Fruit fly (Drosophila melanogaster): Measurements from ENCODE around the gene Dhrs4.

Dhrs4 gene

DNA sequence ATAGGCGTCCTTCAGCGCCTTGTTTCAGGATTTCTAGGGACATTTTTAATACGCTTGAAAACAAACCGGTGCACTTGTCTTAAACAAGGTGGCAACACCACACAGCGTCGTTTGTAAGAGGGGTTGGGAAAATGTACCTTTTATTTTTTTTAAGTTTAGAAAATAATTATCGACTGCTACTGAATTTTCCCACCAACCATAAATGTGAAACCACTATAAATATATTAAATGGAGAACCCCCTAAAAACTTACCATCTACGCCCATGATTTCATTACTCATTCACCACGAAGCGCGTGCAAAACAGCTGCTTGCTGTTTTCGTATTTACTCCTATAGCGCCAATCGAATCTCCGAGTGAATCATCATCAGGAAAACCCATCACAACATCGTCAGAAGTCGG, 2.1 kb downstream of the Dhrs4 start, which contains the start of the genes Tcs5 and CHMP2B (continued):
- peak; percentile 99 for TF ChIP-seq CG15336 (GFP tag; IDR thresholded peaks at IDR 0.05)
- peak; percentile 98 for TF ChIP-seq Eip78C (GFP tag)
- TF ChIP-seq CG11762 (GFP tag; optimal IDR thresholded peaks at IDR 0.05; ENCODE audit: insufficient read depth) = peak; percentile 100
- peak; percentile 98 for TF ChIP-seq fd85E (GFP tag; optimal IDR thresholded peaks at IDR 0.05)
- peak; percentile 98 for TF ChIP-seq Blimp-1 (GFP tag; optimal IDR thresholded peaks at IDR 0.05)
- TF ChIP-seq salr (GFP tag; optimal IDR thresholded peaks at IDR 0.05) = peak; percentile 100
- peak; percentile 100 for TF ChIP-seq cyc (GFP tag; optimal IDR thresholded peaks at IDR 0.05)
- peak; percentile 100 for TF ChIP-seq Sox15 (GFP tag; optimal IDR thresholded peaks at IDR 0.05)

DNA sequence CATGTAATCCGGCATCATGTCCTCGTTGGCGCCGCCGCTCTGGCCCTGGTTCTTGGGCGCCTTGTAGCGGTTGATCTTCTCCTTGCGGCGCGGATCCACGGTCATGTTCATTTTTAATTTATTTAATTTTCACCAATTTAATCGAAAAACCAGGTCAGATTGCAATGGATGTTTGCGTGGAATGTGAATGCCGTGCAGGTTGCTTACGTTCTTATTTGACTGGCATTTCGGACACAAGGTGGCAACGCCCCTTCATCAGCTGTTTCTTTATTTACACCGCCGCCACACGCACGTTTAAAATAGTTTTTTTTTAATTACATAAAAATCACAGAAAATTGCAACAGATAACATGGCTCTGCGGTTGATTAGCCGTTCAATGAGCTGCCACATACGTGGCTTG, 5.3 kb downstream of the Dhrs4 start, which contains the start of the genes CG10674 and CG4611:
Gene CG10674, minus strand, starts transcription at position 170 of the 400 bp plus-strand sequence.
Gene CG4611, plus strand, starts transcription at position 254 of the 400 bp plus-strand sequence.
- TF ChIP-seq CG6276 (GFP tag; optimal IDR thresholded peaks at IDR 0.05) (no peak), fkh (GFP tag; optimal IDR thresholded peaks at IDR 0.05) (peak; percentile 81), Sox14 (GFP tag; optimal IDR thresholded peaks at IDR 0.05) (peak; percentile 34), svp (GFP tag) (peak; percentile 56), Eip78C (GFP tag) (peak; percentile 64)

DNA sequence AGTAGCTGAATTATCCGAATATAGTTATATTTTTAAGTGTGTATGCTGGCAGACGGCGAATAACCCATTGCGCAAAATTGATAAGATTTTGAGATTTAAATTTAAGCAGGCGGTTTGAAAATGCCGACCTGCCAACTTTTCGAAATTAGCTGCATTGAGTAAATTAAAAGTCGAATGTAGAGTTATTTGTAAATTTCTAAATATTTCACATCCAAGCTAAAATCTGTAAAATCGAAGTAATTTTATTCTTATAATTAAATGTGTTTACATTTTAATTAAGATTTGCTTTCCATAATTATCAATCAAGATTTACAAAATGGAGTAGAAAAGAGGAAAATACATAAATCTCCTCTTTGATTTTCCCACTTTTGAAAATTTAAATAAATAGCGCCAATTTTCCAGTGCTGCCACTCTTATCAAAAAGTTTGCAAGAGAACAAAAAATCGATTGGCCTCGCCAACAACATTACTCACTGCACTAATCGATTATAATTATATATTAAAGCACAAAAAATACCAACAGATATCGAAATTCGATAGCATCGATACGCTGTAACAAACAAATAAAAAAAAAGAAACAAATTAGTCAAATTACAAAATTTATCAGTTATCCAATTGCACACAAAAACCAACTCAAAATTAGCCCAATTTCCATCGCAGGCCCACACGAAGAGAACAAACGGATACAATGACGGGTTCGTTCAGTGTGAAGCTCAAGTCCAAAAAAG, 7.6 kb downstream of the Dhrs4 start, which contains the start of gene Yod1:
Gene Yod1, plus strand, starts transcription at position 168 of the 727 bp plus-strand sequence.
- TF ChIP-seq CG1621 (tag; optimal IDR thresholded peaks at IDR 0.05) (no peak), fd85E (GFP tag; optimal IDR thresholded peaks at IDR 0.05) (no peak), vri (GFP tag; optimal IDR thresholded peaks at IDR 0.05) (no peak), CG6808 (GFP tag; optimal IDR thresholded peaks at IDR 0.05) (no peak), ss (GFP tag; optimal IDR thresholded peaks at IDR 0.05) (no peak), svp (GFP tag) (peak; percentile 94), CG11762 (GFP tag; optimal IDR thresholded peaks at IDR 0.05; ENCODE audit: insufficient read depth) (no peak), Ets96B (tag; optimal IDR thresholded peaks at IDR 0.05) (no peak), Sox14 (GFP tag; optimal IDR thresholded peaks at IDR 0.05) (peak; percentile 10), CG16779 (tag; optimal IDR thresholded peaks at IDR 0.05) (no peak), CG3919 (GFP tag; optimal IDR thresholded peaks at IDR 0.05) (no peak), CG10631 (GFP tag; optimal IDR thresholded peaks at IDR 0.05) (no peak), salr (GFP tag; optimal IDR thresholded peaks at IDR 0.05) (no peak), dsx (GFP tag; optimal IDR thresholded peaks at IDR 0.05; ENCODE audit: poor library complexity, severe bottlenecking) (peak; percentile 32), fd59A (GFP tag; optimal IDR thresholded peaks at IDR 0.05) (no peak), Ets21C (GFP tag; optimal IDR thresholded peaks at IDR 0.05) (no peak), CG4318 (GFP tag; optimal IDR thresholded peaks at IDR 0.05) (no peak), CG8319 (GFP tag; optimal IDR thresholded peaks at IDR 0.05) (no peak), Smox (GFP tag; optimal IDR thresholded peaks at IDR 0.05) (peak; percentile 23), CG15336 (GFP tag; IDR thresholded peaks at IDR 0.05) (no peak; the same call in 1 of the 2 replicates), Hr39 (GFP tag; optimal IDR thresholded peaks at IDR 0.05) (no peak), CG34406 (GFP tag; optimal IDR thresholded peaks at IDR 0.05) (no peak), achi (GFP tag; optimal IDR thresholded peaks at IDR 0.05) (no peak), eg (GFP tag; IDR thresholded peaks at IDR 0.05) (no peak; the same call in 2 of the 3 replicates), Eip78C (GFP tag) (peak; percentile 54), CG6163 (GFP tag; IDR thresholded peaks at IDR 0.05) (no peak), acj6 (GFP tag; optimal IDR thresholded peaks at IDR 0.05) (no peak), fkh (GFP tag; optimal IDR thresholded peaks at IDR 0.05) (peak; percentile 65), CG3032 (tag; optimal IDR thresholded peaks at IDR 0.05) (no peak), CG6854 (GFP tag; optimal IDR thresholded peaks at IDR 0.05) (no peak)

DNA sequence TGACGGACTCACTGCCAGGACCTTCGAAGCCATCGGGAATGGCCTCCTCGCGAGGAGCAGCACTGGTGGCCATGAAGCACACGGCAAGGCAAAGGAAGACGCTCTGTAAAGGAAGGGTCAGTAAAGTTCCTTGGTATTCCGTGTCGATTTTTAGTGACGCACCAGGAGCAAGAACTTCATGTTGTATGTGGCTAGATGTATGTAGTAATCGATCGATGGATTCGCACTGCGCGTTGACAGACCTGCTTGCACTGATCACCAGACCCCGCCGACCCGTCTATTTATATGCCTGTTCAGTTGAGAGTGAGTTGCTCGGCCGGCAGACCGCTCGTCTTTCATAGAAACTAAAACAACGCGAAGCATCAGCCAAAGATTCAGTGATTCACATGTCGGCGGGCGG, 8.5 kb downstream of the Dhrs4 start, which contains the start of gene CG15213:
Gene CG15213, minus strand, starts transcription at position 255 of the 400 bp plus-strand sequence.
- TF ChIP-seq Hr4 (GFP tag; optimal IDR thresholded peaks at IDR 0.05) (no peak), fd85E (GFP tag; optimal IDR thresholded peaks at IDR 0.05) (no peak), eg (GFP tag; IDR thresholded peaks at IDR 0.05) (no peak), CG8319 (GFP tag; optimal IDR thresholded peaks at IDR 0.05) (no peak), acj6 (GFP tag; optimal IDR thresholded peaks at IDR 0.05) (no peak), Sox14 (GFP tag; optimal IDR thresholded peaks at IDR 0.05) (no peak), Eip78C (GFP tag) (peak; percentile 2), CG6163 (GFP tag; IDR thresholded peaks at IDR 0.05) (0 out of 3 replicates have a peak, but pooled peaks have one; percentile 16), Hr39 (GFP tag; optimal IDR thresholded peaks at IDR 0.05) (no peak), net (GFP tag; optimal IDR thresholded peaks at IDR 0.05) (no peak), CG10631 (GFP tag; optimal IDR thresholded peaks at IDR 0.05) (no peak), ss (GFP tag; optimal IDR thresholded peaks at IDR 0.05) (peak; percentile 13 to 47), CG6792 (GFP tag; optimal IDR thresholded peaks at IDR 0.05) (no peak), CG8119 (GFP tag; IDR thresholded peaks at IDR 0.05) (no peak), dsx (GFP tag; optimal IDR thresholded peaks at IDR 0.05; ENCODE audit: poor library complexity, severe bottlenecking) (no peak), CG16779 (tag; optimal IDR thresholded peaks at IDR 0.05) (no peak), CG6276 (GFP tag; optimal IDR thresholded peaks at IDR 0.05) (no peak)

Data from whole organism, prepupa.